Fruit fly (Drosophila melanogaster) whole organism, embryonic: ENCODE measurements around the gene MED15.

ENCODE experiments used
- ATbp ChIP-seq: fragments of 200-800 bp; sonication (Bioruptor generic); optimal IDR thresholded peaks from 2 replicates; lab custom pipeline; 2017; ENCODE audit warnings: missing biosample characterization, mild to moderate bottlenecking, missing genetic modification characterization, missing genetic modification reagents
- Atf-2 ChIP-seq: fragments of 200-800 bp; sonication (Bioruptor generic); optimal IDR thresholded peaks from 2 replicates; lab custom pipeline; 2016; ENCODE audit warnings: missing biosample characterization, missing genetic modification characterization
- Blimp-1 ChIP-seq: fragments of 200-800 bp; sonication (Bioruptor generic); optimal IDR thresholded peaks from 3 replicates; lab custom pipeline; 2018; ENCODE audit warnings: missing biosample characterization, missing genetic modification characterization, mild to moderate bottlenecking, moderate library complexity, missing genetic modification reagents
- CG10431 ChIP-seq: fragments of 200-800 bp; sonication (Bioruptor generic); optimal IDR thresholded peaks from 3 replicates; lab custom pipeline; 2018; ENCODE audit warnings: missing biosample characterization, mild to moderate bottlenecking, missing genetic modification characterization
- CG10462 ChIP-seq: fragments of 200-800 bp; sonication (Bioruptor generic); optimal IDR thresholded peaks from 2 replicates; lab custom pipeline; 2016; ENCODE audit warnings: missing biosample characterization, missing genetic modification characterization
- CG12071 ChIP-seq: fragments of 200-800 bp; sonication (Bioruptor generic); optimal IDR thresholded peaks from 3 replicates; lab custom pipeline; 2018; ENCODE audit warnings: missing biosample characterization, mild to moderate bottlenecking, missing genetic modification characterization
- CG1529 ChIP-seq: fragments of 200-800 bp; sonication (Bioruptor generic); optimal IDR thresholded peaks from 3 replicates; lab custom pipeline; 2018; ENCODE audit warnings: missing biosample characterization, missing genetic modification characterization
- CG15601 ChIP-seq: fragments of 200-800 bp; sonication (Bioruptor generic); optimal IDR thresholded peaks from 3 replicates; lab custom pipeline; 2019; ENCODE audit warnings: missing biosample characterization, mild to moderate bottlenecking, missing genetic modification characterization, moderate library complexity
- CG17829 ChIP-seq: fragments of 200-800 bp; optimal IDR thresholded peaks from 2 replicates; lab custom pipeline; 2019; ENCODE audit warnings: missing biosample characterization, mild to moderate bottlenecking, missing genetic modification characterization, moderate library complexity
- CG1792 ChIP-seq: fragments of 200-800 bp; sonication (Bioruptor generic); optimal IDR thresholded peaks from 2 replicates; lab custom pipeline; 2016; ENCODE audit warnings: missing biosample characterization, missing genetic modification characterization
- CG4820 ChIP-seq: fragments of 200-800 bp; sonication (Bioruptor generic); optimal IDR thresholded peaks from 3 replicates; lab custom pipeline; 2016; ENCODE audit warnings: missing biosample characterization, missing genetic modification characterization
- CG5953 ChIP-seq: fragments of 200-800 bp; sonication (Bioruptor generic); IDR thresholded peaks from 2 replicates; pipeline ENCODE4 v1.3.6; 2022; ENCODE audit warnings: missing biosample characterization, missing genetic modification characterization
- CG6175 ChIP-seq: fragments of 200-800 bp; sonication (Bioruptor generic); IDR thresholded peaks from 3 replicates; pipeline ENCODE4 v1.3.6; 2022; ENCODE audit warnings: missing biosample characterization, missing genetic modification characterization
- CG6272 ChIP-seq: fragments of 200-800 bp; sonication (Bioruptor generic); IDR thresholded peaks from 2 replicates; pipeline ENCODE4 v1.3.6; 2022; ENCODE audit warnings: missing biosample characterization, missing genetic modification characterization
- CG6654 ChIP-seq: fragments of 200-800 bp; sonication (Bioruptor generic); optimal IDR thresholded peaks from 2 replicates; lab custom pipeline; 2017; ENCODE audit warnings: missing biosample characterization, mild to moderate bottlenecking, missing genetic modification characterization
- CG7928 ChIP-seq: fragments of 200-800 bp; sonication (Bioruptor generic); optimal IDR thresholded peaks from 2 replicates; lab custom pipeline; 2017; ENCODE audit warnings: missing biosample characterization, mild to moderate bottlenecking, missing genetic modification characterization
- CG7987 ChIP-seq: fragments of 200-800 bp; sonication (Bioruptor generic); optimal IDR thresholded peaks from 2 replicates; lab custom pipeline; 2018; ENCODE audit warnings: missing biosample characterization, mild to moderate bottlenecking, missing genetic modification characterization, moderate library complexity
- CrebB ChIP-seq: fragments of 200-800 bp; sonication (Bioruptor generic); optimal IDR thresholded peaks from 3 replicates; lab custom pipeline; 2018; ENCODE audit warnings: missing biosample characterization, mild to moderate bottlenecking, missing genetic modification characterization
- E2f1 ChIP-seq: fragments of 200-800 bp; sonication (Bioruptor generic); IDR thresholded peaks from 2 replicates; pipeline ENCODE4 v1.3.6; 2022; ENCODE audit warnings: missing biosample characterization, missing genetic modification characterization
- Fer1 ChIP-seq: fragments of 200-800 bp; sonication (Bioruptor generic); optimal IDR thresholded peaks from 2 replicates; lab custom pipeline; 2017; ENCODE audit warnings: missing biosample characterization, mild to moderate bottlenecking, missing genetic modification characterization
- Fer2 ChIP-seq: fragments of 200-800 bp; sonication (Bioruptor generic); optimal IDR thresholded peaks from 2 replicates; lab custom pipeline; 2018; ENCODE audit warnings: missing biosample characterization, mild to moderate bottlenecking, missing genetic modification characterization, moderate library complexity
- Hand ChIP-seq: fragments of 200-800 bp; sonication (Bioruptor generic); optimal IDR thresholded peaks from 2 replicates; lab custom pipeline; 2017; ENCODE audit warnings: mild to moderate bottlenecking, missing biosample characterization, missing genetic modification reagents, missing genetic modification characterization
- Hr51 ChIP-seq, 2 experiments: fragments of 200-800 bp; sonication (Bioruptor generic); optimal IDR thresholded peaks; 2 replicates in 1 of 2; 3 replicates in 1 of 2; lab custom pipeline; 2016 to 2018; ENCODE audit warnings: missing biosample characterization in 2 of 2, missing genetic modification characterization in 2 of 2, mild to moderate bottlenecking in 1 of 2, moderate library complexity in 1 of 2
- MBD-R2 ChIP-seq: fragments of 200-800 bp; sonication (Bioruptor generic); IDR thresholded peaks from 2 replicates; pipeline ENCODE4 v1.3.6; 2022; ENCODE audit warnings: missing biosample characterization, missing genetic modification characterization
- Nf-YC ChIP-seq: fragments of 200-800 bp; optimal IDR thresholded peaks from 3 replicates; lab custom pipeline; 2019; ENCODE audit warnings: missing biosample characterization, mild to moderate bottlenecking, missing genetic modification characterization, moderate library complexity
- Opbp ChIP-seq: fragments of 200-800 bp; sonication (Bioruptor generic); IDR thresholded peaks from 3 replicates; pipeline ENCODE4 v1.3.6; 2022; ENCODE audit warnings: missing biosample characterization, missing genetic modification characterization; ENCODE audit not compliant: partially characterized antibody
- PHDP ChIP-seq: fragments of 200-800 bp; sonication (Bioruptor generic); optimal IDR thresholded peaks from 3 replicates; lab custom pipeline; 2018; ENCODE audit warnings: missing biosample characterization, mild to moderate bottlenecking, missing genetic modification characterization, moderate library complexity
- br ChIP-seq: fragments of >200 bp; optimal IDR thresholded peaks from 2 replicates; lab custom pipeline; 2017
- caup ChIP-seq: fragments of 200-800 bp; sonication (Bioruptor generic); optimal IDR thresholded peaks from 3 replicates; lab custom pipeline; 2017; ENCODE audit warnings: missing biosample characterization, mild to moderate bottlenecking, missing genetic modification characterization, moderate library complexity; ENCODE audit not compliant: severe bottlenecking
- corto ChIP-seq: fragments of 200-800 bp; sonication (Bioruptor generic); optimal IDR thresholded peaks from 2 replicates; lab custom pipeline; 2016; ENCODE audit warnings: missing biosample characterization, mild to moderate bottlenecking, missing genetic modification characterization, moderate library complexity
- ems ChIP-seq: fragments of 200-800 bp; sonication (Bioruptor generic); optimal IDR thresholded peaks from 3 replicates; lab custom pipeline; 2016; ENCODE audit warnings: missing biosample characterization, missing genetic modification characterization
- eve ChIP-seq, 2 experiments: fragments of >200 bp; optimal IDR thresholded peaks; 2 replicates each; lab custom pipeline; 2017; ENCODE audit warnings: missing biosample characterization in 2 of 2, missing genetic modification characterization in 2 of 2
- fd3F ChIP-seq: fragments of 200-800 bp; sonication (Bioruptor generic); optimal IDR thresholded peaks from 2 replicates; lab custom pipeline; 2018; ENCODE audit warnings: missing biosample characterization, mild to moderate bottlenecking, missing genetic modification characterization, moderate library complexity
- fru ChIP-seq: fragments of >200 bp; optimal IDR thresholded peaks from 2 replicates; lab custom pipeline; 2017
- gce ChIP-seq: fragments of 200-800 bp; sonication (Bioruptor generic); IDR thresholded peaks from 3 replicates; pipeline ENCODE4 v1.3.6; 2022; ENCODE audit warnings: missing biosample characterization, missing genetic modification characterization
- gfzf ChIP-seq: fragments of 200-800 bp; sonication (Bioruptor generic); optimal IDR thresholded peaks from 2 replicates; lab custom pipeline; 2016; ENCODE audit warnings: missing biosample characterization, mild to moderate bottlenecking, missing genetic modification characterization, moderate library complexity
- her ChIP-seq: fragments of 200-800 bp; sonication (Bioruptor generic); optimal IDR thresholded peaks from 2 replicates; lab custom pipeline; 2016; ENCODE audit warnings: missing biosample characterization, missing genetic modification characterization
- inv ChIP-seq: fragments of 200-800 bp; sonication (Bioruptor generic); IDR thresholded peaks from 2 replicates; pipeline ENCODE4 v1.3.6; 2022; ENCODE audit warnings: missing biosample characterization, missing genetic modification characterization; ENCODE audit not compliant: partially characterized antibody
- ken ChIP-seq: fragments of 200-800 bp; sonication (Bioruptor generic); IDR thresholded peaks from 3 replicates; pipeline ENCODE4 v1.3.6; 2022; ENCODE audit warnings: missing biosample characterization, missing genetic modification characterization
- lbe ChIP-seq: fragments of 200-800 bp; sonication (Bioruptor generic); optimal IDR thresholded peaks from 2 replicates; lab custom pipeline; 2016; ENCODE audit warnings: missing biosample characterization, mild to moderate bottlenecking, missing genetic modification characterization
- lilli ChIP-seq: fragments of 200-800 bp; sonication (Bioruptor generic); optimal IDR thresholded peaks from 3 replicates; lab custom pipeline; 2016; ENCODE audit warnings: missing biosample characterization, missing genetic modification characterization
- sens ChIP-seq: fragments of 200-800 bp; sonication (Bioruptor generic); peaks from one replicate; lab custom pipeline; 2016; ENCODE audit warnings: missing biosample characterization, missing genetic modification characterization
- slou ChIP-seq: fragments of 200-800 bp; sonication (Bioruptor generic); optimal IDR thresholded peaks from 3 replicates; lab custom pipeline; 2016; ENCODE audit warnings: missing biosample characterization, missing genetic modification characterization
- trh ChIP-seq: fragments of 200-800 bp; sonication (Bioruptor generic); optimal IDR thresholded peaks from 2 replicates; lab custom pipeline; 2016; ENCODE audit warnings: missing biosample characterization, missing genetic modification characterization

Gene MED15

DNA sequence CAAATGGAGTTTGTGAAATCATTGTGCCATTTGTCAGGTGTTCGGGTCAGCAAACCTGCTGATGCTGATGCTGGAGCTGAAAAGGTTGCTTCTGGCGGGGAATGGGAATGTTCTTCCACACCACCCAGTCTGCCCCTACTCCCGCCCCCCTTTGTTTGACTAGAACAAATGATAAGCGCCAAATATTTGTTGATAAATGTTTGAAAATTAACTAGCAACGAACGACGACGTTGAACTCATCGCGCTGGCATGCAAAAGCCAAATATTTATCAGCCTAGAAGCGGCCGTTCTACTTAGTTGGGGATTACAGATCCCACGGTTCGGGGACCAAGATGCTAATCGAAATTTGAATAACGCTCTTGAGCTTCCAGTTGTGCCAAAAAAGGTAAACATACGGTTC lies 47.3 kb upstream of the MED15 start (continued):
- no peak for TF ChIP-seq ken (GFP tag; lab: Robert Waterston, UW)
- TF ChIP-seq CG7928 (GFP tag; lab: Kevin White, UChicago): no peak
- TF ChIP-seq inv (GFP tag; lab: Robert Waterston, UW): no peak
- no peak for TF ChIP-seq slou (GFP tag; lab: Kevin White, UChicago)
- TF ChIP-seq CG12071 (GFP tag; lab: Kevin White, UChicago): peak; percentile 55
- TF ChIP-seq CG7987 (GFP tag; lab: Kevin White, UChicago): no peak
- TF ChIP-seq CG1529: no peak
- TF ChIP-seq fru (lab: Kevin White, UChicago): no peak
- no peak for TF ChIP-seq Opbp
- TF ChIP-seq Atf-2 (GFP tag; lab: Kevin White, UChicago): no peak
- no peak for TF ChIP-seq trh (GFP tag; lab: Kevin White, UChicago)
- peak; percentile 15 for TF ChIP-seq caup (GFP tag; lab: Kevin White, UChicago)
- TF ChIP-seq CG10462: no peak
- TF ChIP-seq lbe (GFP tag; lab: Kevin White, UChicago): no peak
- TF ChIP-seq CG10431 (GFP tag; lab: Kevin White, UChicago): no peak
- TF ChIP-seq br: no peak
- TF ChIP-seq gce (GFP tag; lab: Robert Waterston, UW): no peak
- TF ChIP-seq eve (GFP tag; optimal IDR thresholded peaks at IDR 0.05; lab: Kevin White, UChicago): no peak
- peak; percentile 0 for TF ChIP-seq CrebB (tag; lab: Kevin White, UChicago)
- no peak for TF ChIP-seq CG6175
- TF ChIP-seq CG6272 (GFP tag; lab: Robert Waterston, UW): no peak
- TF ChIP-seq CG17829 (tag; lab: Kevin White, UChicago): no peak
- TF ChIP-seq Hr51 (GFP tag; optimal IDR thresholded peaks at IDR 0.05; lab: Kevin White, UChicago): no peak
- TF ChIP-seq Fer1 (GFP tag; lab: Kevin White, UChicago): peak; percentile 21
- peak; percentile 60 for TF ChIP-seq ATbp (GFP tag; lab: Kevin White, UChicago)
- no peak for TF ChIP-seq CG1792 (GFP tag; lab: Kevin White, UChicago)
- peak; percentile 6 for TF ChIP-seq fd3F (GFP tag; lab: Kevin White, UChicago)
- TF ChIP-seq CG4820 (GFP tag; lab: Kevin White, UChicago): no peak
- no peak for TF ChIP-seq ems
- no peak for TF ChIP-seq CG6654 (GFP tag; lab: Kevin White, UChicago)
- no peak for TF ChIP-seq Fer2 (tag; lab: Kevin White, UChicago)
- TF ChIP-seq Hand (GFP tag; lab: Kevin White, UChicago): no peak
- TF ChIP-seq lilli: no peak
- TF ChIP-seq gfzf (GFP tag; lab: Kevin White, UChicago): no peak
- TF ChIP-seq CG15601 (tag; lab: Kevin White, UChicago): peak; percentile 12
- TF ChIP-seq Blimp-1 (GFP tag; lab: Kevin White, UChicago): peak; percentile 8
- peak; percentile 34 for TF ChIP-seq sens (GFP tag; lab: Kevin White, UChicago)
- TF ChIP-seq CG5953 (GFP tag; lab: Robert Waterston, UW): no peak
- no peak for TF ChIP-seq E2f1
- TF ChIP-seq corto (GFP tag; lab: Kevin White, UChicago): no peak
- TF ChIP-seq Nf-YC (tag; lab: Kevin White, UChicago): no peak
- TF ChIP-seq her (GFP tag; lab: Kevin White, UChicago): no peak
- no peak for TF ChIP-seq MBD-R2
- TF ChIP-seq PHDP: peak; percentile 46
